2 worm cellular contexts compared by ENCODE assay signal in the genomic region with DNA sequence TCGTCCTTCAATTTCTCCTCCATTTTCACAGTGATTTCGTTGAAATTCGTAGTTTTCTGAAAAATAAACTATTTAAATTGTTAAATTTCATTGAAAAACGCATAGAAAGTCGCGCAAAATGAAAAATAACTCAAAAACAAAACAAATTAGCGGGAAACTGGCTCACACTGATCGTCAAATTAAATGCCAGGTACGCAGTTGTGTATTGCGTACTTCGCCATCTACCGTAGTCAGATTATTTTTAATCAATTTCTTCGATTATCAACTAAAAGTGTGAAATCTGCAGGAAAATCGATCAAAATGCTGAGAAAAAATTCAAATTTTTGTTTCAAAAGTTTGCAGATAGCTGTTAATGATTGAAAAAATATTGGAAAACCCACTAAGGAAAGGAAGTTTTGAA.
TF ChIP-seq lines count a peak whose summit lies in the region.

Gene Y57G11C.499 (minus strand): TSS at position 23 of the 400 bp plus-strand sequence.

TF ChIP-seq in whole organism, L4 larva, 104 proteins besides CTCF, POLR2A, EP300 and RAD21:
- TF ChIP-seq snpc-1.2 (GFP tag; IDR thresholded peaks at IDR 0.05; lab: Robert Waterston, UW) (peak; percentile 91), duxl-1 (tag; optimal IDR thresholded peaks at IDR 0.05; lab: Kevin White, UChicago; ENCODE audit: poor library complexity) (no peak)

TF ChIP-seq in whole organism, young adult, 124 proteins besides CTCF, POLR2A, EP300 and RAD21:
- TF ChIP-seq die-1 (tag; optimal IDR thresholded peaks at IDR 0.05; lab: Kevin White, UChicago) (no peak), mxl-1 (tag; optimal IDR thresholded peaks at IDR 0.05; lab: Kevin White, UChicago) (no peak), B0261.1 (tag; optimal IDR thresholded peaks at IDR 0.05; lab: Kevin White, UChicago) (no peak), F10E7.11 (tag; optimal IDR thresholded peaks at IDR 0.05; lab: Kevin White, UChicago) (no peak), ztf-22 (GFP tag; optimal IDR thresholded peaks at IDR 0.05; lab: Kevin White, UChicago) (no peak), C06A6.2 (GFP tag; conservative IDR thresholded peaks at IDR 0.05; lab: Robert Waterston, UW) (no peak), ceh-79 (tag; optimal IDR thresholded peaks at IDR 0.05; lab: Kevin White, UChicago) (no peak), somi-1 (GFP tag; optimal IDR thresholded peaks at IDR 0.05; lab: Kevin White, UChicago) (no peak), tbp1 (GFP tag; optimal IDR thresholded peaks at IDR 0.05; lab: Kevin White, UChicago) (peak; percentile 10), lin-26 (GFP tag; IDR thresholded peaks at IDR 0.05; lab: Robert Waterston, UW) (no peak), attf-6 (GFP tag; IDR thresholded peaks at IDR 0.05; lab: Robert Waterston, UW) (peak; percentile 88), B0035.1 (tag; optimal IDR thresholded peaks at IDR 0.05; lab: Kevin White, UChicago) (no peak), egl-18 (GFP tag; IDR thresholded peaks at IDR 0.05; lab: Robert Waterston, UW) (no peak), madf-6 (GFP tag; IDR thresholded peaks at IDR 0.05; lab: Robert Waterston, UW) (peak; percentile 56; the same call in 1 of the 2 replicates), efl-1 (GFP tag; optimal IDR thresholded peaks at IDR 0.05; lab: Kevin White, UChicago) (peak; percentile 8), lsl-1 (GFP tag; optimal IDR thresholded peaks at IDR 0.05; lab: Kevin White, UChicago) (peak; percentile 79), hmg-20 (GFP tag; IDR thresholded peaks at IDR 0.05; lab: Robert Waterston, UW) (no peak), nfyb-1 (GFP tag; IDR thresholded peaks at IDR 0.05; lab: Robert Waterston, UW) (no peak), ama-1 (optimal IDR thresholded peaks at IDR 0.05; lab: Kevin White, UChicago) (no peak), ama-1 (GFP tag; optimal IDR thresholded peaks at IDR 0.05; lab: Kevin White, UChicago) (no peak), egrh-3 (GFP tag; IDR thresholded peaks at IDR 0.05; lab: Robert Waterston, UW) (no peak), snpc-4 (GFP tag; optimal IDR thresholded peaks at IDR 0.05; lab: Kevin White, UChicago) (peak; percentile 78), snpc-4 (tag; optimal IDR thresholded peaks at IDR 0.05; lab: Kevin White, UChicago) (peak in 3 of 4 experiments; percentile 89 to 93 (median 91)), mes-4 (tag; optimal IDR thresholded peaks at IDR 0.05; lab: Kevin White, UChicago) (no peak), repo-1 (tag; optimal IDR thresholded peaks at IDR 0.05; lab: Kevin White, UChicago) (no peak)

Comparison
In these comparisons a context has a peak if more than half of its experiments do, and no peak if none do; other contexts are left out.
1. Of the 7 proteins assayed by ChIP-seq in both whole organism, young adult and whole organism, L4 larva: peak only in whole organism, young adult: snpc-4; only in whole organism, L4 larva: none; in both: none; in neither: 6.